Worm (Caenorhabditis elegans) whole organism, late embryonic: ENCODE measurements around the gene ZK829.3.

Source experiments
- ceh-48 ChIP-seq: sonication (generic microtip); optimal IDR thresholded peaks from 2 replicates; lab custom pipeline; 2016; ENCODE audit warnings: missing genetic modification characterization, inconsistent platforms, missing compliant biosample characterization
- nfya-1 ChIP-seq: sonication (generic microtip); optimal IDR thresholded peaks from 2 replicates; lab custom pipeline; 2017; ENCODE audit warnings: missing genetic modification characterization, mild to moderate bottlenecking, missing compliant biosample characterization, antibody characterized with exemption, moderate library complexity

DNA sequence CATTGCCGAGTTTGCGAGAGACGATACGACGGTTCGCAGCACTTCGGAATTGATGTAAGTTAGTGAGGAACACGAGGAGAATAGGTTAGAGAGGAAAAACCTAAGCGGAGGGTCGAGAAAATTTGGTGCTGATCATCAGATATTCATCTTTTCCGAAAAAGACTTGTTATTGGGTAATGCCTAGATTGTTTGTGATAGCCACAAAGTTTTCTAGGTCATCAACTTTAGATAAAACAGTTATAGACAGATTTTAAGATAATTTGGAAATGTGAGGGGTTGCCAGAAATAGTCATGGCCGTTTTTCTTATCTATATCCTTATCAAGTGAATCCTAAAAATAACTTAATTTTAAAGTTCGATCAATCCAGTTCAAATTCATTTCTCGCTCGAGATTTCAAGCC is 45.1 kb downstream of the ZK829.3 start:
- TF ChIP-seq ceh-48 (tag; lab: Kevin White, UChicago) (no peak), nfya-1 (tag; lab: Kevin White, UChicago) (no peak)
